Worm (Caenorhabditis elegans): ENCODE data around the gene sna-3.

The sna-3 gene

ce11 chrIII:6206161-6206853, at the start of gene sna-3, which contains the start of gene rps-3:
TSS of gene sna-3 (minus strand) at chrIII:6206211.
TSS of gene rps-3 (plus strand) at chrIII:6206803.
- no peak for TF ChIP-seq B0310.2 (tag; optimal IDR thresholded peaks at IDR 0.05)
- peak; percentile 10 for TF ChIP-seq F13C5.2 (tag; optimal IDR thresholded peaks at IDR 0.05)

- no peak for TF ChIP-seq ama-1 (optimal IDR thresholded peaks at IDR 0.05)
- TF ChIP-seq pes-1 (GFP tag; IDR thresholded peaks at IDR 0.05), result no peak
- TF ChIP-seq sea-1 (GFP tag; conservative IDR thresholded peaks at IDR 0.05), result no peak
- TF ChIP-seq flt-1 (GFP tag; IDR thresholded peaks at IDR 0.05), result no peak
- no peak for TF ChIP-seq ets-7 (tag; optimal IDR thresholded peaks at IDR 0.05)
- no peak for TF ChIP-seq ceh-13 (GFP tag; optimal IDR thresholded peaks at IDR 0.05)
- TF ChIP-seq F13C5.2 (tag; optimal IDR thresholded peaks at IDR 0.05), result no peak
- no peak for TF ChIP-seq tbx-37 (GFP tag; conservative IDR thresholded peaks at IDR 0.05)
- no peak for TF ChIP-seq scrt-1 (GFP tag; IDR thresholded peaks at IDR 0.05)
- no peak for TF ChIP-seq ceh-36 (tag; optimal IDR thresholded peaks at IDR 0.05)
- TF ChIP-seq aly-1 (tag; optimal IDR thresholded peaks at IDR 0.05), result no peak
These were observed 48.7 kb upstream of the sna-3 start, which contains the start of gene srg-8 for ce11 chrIII:6254737-6255136. TSS of gene srg-8 (minus strand) at chrIII:6254837.

- TF ChIP-seq scrt-1 (GFP tag; IDR thresholded peaks at IDR 0.05) (no peak), F13C5.2 (tag; optimal IDR thresholded peaks at IDR 0.05) (no peak)
These were observed 45.5 kb upstream of the sna-3 start, which contains the start of gene amdh-1 for ce11 chrIII:6251511-6251910. TSS of gene amdh-1 (plus strand) at chrIII:6251811.

ce11 chrIII:6248064-6248687, 42.2 kb upstream of the sna-3 start, which contains the start of the genes gen-1 and stt-3:
TSS of gene gen-1 (minus strand) at chrIII:6248158.
TSS of gene stt-3 (plus strand) at chrIII:6248637.
- TF ChIP-seq B0310.2 (tag; optimal IDR thresholded peaks at IDR 0.05) (no peak), ama-1 (optimal IDR thresholded peaks at IDR 0.05) (no peak), ets-7 (tag; optimal IDR thresholded peaks at IDR 0.05) (no peak), aly-1 (tag; optimal IDR thresholded peaks at IDR 0.05) (no peak), hmbx-1 (tag; optimal IDR thresholded peaks at IDR 0.05) (no peak), pes-1 (GFP tag; IDR thresholded peaks at IDR 0.05) (no peak), tbx-11 (GFP tag; IDR thresholded peaks at IDR 0.05) (no peak), scrt-1 (GFP tag; IDR thresholded peaks at IDR 0.05) (no peak)

ce11 chrIII:6245728-6246127, 39.7 kb upstream of the sna-3 start, which contains the start of gene bcas-2:
TSS of gene bcas-2 (minus strand) at chrIII:6245828.
- no peak for TF ChIP-seq hmg-4 (GFP tag; optimal IDR thresholded peaks at IDR 0.05)
- TF ChIP-seq ets-7 (tag; optimal IDR thresholded peaks at IDR 0.05), result no peak
- TF ChIP-seq ceh-13 (GFP tag; optimal IDR thresholded peaks at IDR 0.05), result no peak
- no peak for TF ChIP-seq pes-1 (GFP tag; IDR thresholded peaks at IDR 0.05)
- no peak for TF ChIP-seq hmbx-1 (tag; optimal IDR thresholded peaks at IDR 0.05)
- TF ChIP-seq B0310.2 (tag; optimal IDR thresholded peaks at IDR 0.05), result no peak
- no peak for TF ChIP-seq tbx-11 (GFP tag; IDR thresholded peaks at IDR 0.05)
- TF ChIP-seq scrt-1 (GFP tag; IDR thresholded peaks at IDR 0.05), result no peak
- TF ChIP-seq F13C5.2 (tag; optimal IDR thresholded peaks at IDR 0.05), result no peak
- no peak for TF ChIP-seq flt-1 (GFP tag; IDR thresholded peaks at IDR 0.05)
- TF ChIP-seq aly-1 (tag; optimal IDR thresholded peaks at IDR 0.05), result no peak
- no peak for TF ChIP-seq tra-4 (tag; optimal IDR thresholded peaks at IDR 0.05)
- no peak for TF ChIP-seq sea-1 (GFP tag; conservative IDR thresholded peaks at IDR 0.05)
- no peak for TF ChIP-seq hnd-1 (tag; optimal IDR thresholded peaks at IDR 0.05)
- TF ChIP-seq ama-1 (optimal IDR thresholded peaks at IDR 0.05), result no peak
- TF ChIP-seq tbx-37 (GFP tag; conservative IDR thresholded peaks at IDR 0.05), result no peak
- TF ChIP-seq ceh-36 (tag; optimal IDR thresholded peaks at IDR 0.05), result no peak

ce11 chrIII:6240528-6240927, 34.5 kb upstream of the sna-3 start, which contains the start of gene T12A2.3:
TSS of gene T12A2.3 (plus strand) at chrIII:6240828.
- TF ChIP-seq hnd-1 (tag; optimal IDR thresholded peaks at IDR 0.05) (no peak), F13C5.2 (tag; optimal IDR thresholded peaks at IDR 0.05) (no peak), flt-1 (GFP tag; IDR thresholded peaks at IDR 0.05) (no peak), tbx-11 (GFP tag; IDR thresholded peaks at IDR 0.05) (no peak), hmg-4 (GFP tag; optimal IDR thresholded peaks at IDR 0.05) (no peak), ceh-13 (GFP tag; optimal IDR thresholded peaks at IDR 0.05) (no peak), ama-1 (optimal IDR thresholded peaks at IDR 0.05) (no peak), ceh-36 (tag; optimal IDR thresholded peaks at IDR 0.05) (no peak)

ce11 chrIII:6236649-6237048, 30.6 kb upstream of the sna-3 start, which contains the start of gene T12A2.21:
TSS of gene T12A2.21 (minus strand) at chrIII:6236749.
- no peak for TF ChIP-seq ama-1 (optimal IDR thresholded peaks at IDR 0.05)
- TF ChIP-seq hmbx-1 (tag; optimal IDR thresholded peaks at IDR 0.05), result no peak
- no peak for TF ChIP-seq hnd-1 (tag; optimal IDR thresholded peaks at IDR 0.05)
- TF ChIP-seq sea-1 (GFP tag; conservative IDR thresholded peaks at IDR 0.05), result no peak
- no peak for TF ChIP-seq flt-1 (GFP tag; IDR thresholded peaks at IDR 0.05)
- no peak for TF ChIP-seq F13C5.2 (tag; optimal IDR thresholded peaks at IDR 0.05)
- no peak for TF ChIP-seq tbx-37 (GFP tag; conservative IDR thresholded peaks at IDR 0.05)
- TF ChIP-seq B0310.2 (tag; optimal IDR thresholded peaks at IDR 0.05), result no peak
- no peak for TF ChIP-seq tbx-11 (GFP tag; IDR thresholded peaks at IDR 0.05)
- TF ChIP-seq tra-4 (tag; optimal IDR thresholded peaks at IDR 0.05), result no peak
- TF ChIP-seq ceh-36 (tag; optimal IDR thresholded peaks at IDR 0.05), result no peak
- TF ChIP-seq ets-7 (tag; optimal IDR thresholded peaks at IDR 0.05), result no peak
- TF ChIP-seq ceh-13 (GFP tag; optimal IDR thresholded peaks at IDR 0.05), result no peak
- no peak for TF ChIP-seq pes-1 (GFP tag; IDR thresholded peaks at IDR 0.05)
- no peak for TF ChIP-seq aly-1 (tag; optimal IDR thresholded peaks at IDR 0.05)
